Fruit fly (Drosophila melanogaster) whole organism, embryonic: ENCODE measurements around the gene CheB98a.

Source experiments
- Atf3 ChIP-seq: fragments of 200-800 bp; sonication (Bioruptor generic); optimal IDR thresholded peaks from 3 replicates; lab custom pipeline; 2016; ENCODE audit warnings: missing biosample characterization, missing genetic modification characterization
- CG13296 ChIP-seq: fragments of 200-800 bp; sonication (Bioruptor generic); optimal IDR thresholded peaks from 3 replicates; lab custom pipeline; 2018; ENCODE audit warnings: missing biosample characterization, mild to moderate bottlenecking, missing genetic modification characterization
- CG15011 ChIP-seq: fragments of 200-800 bp; sonication (Bioruptor generic); optimal IDR thresholded peaks from 3 replicates; lab custom pipeline; 2018; ENCODE audit warnings: missing biosample characterization, mild to moderate bottlenecking, missing genetic modification characterization
- CG15696 ChIP-seq: fragments of 200-800 bp; sonication (Bioruptor generic); optimal IDR thresholded peaks from 2 replicates; lab custom pipeline; 2019; ENCODE audit warnings: missing biosample characterization, mild to moderate bottlenecking, missing genetic modification characterization, moderate library complexity
- CG17328 ChIP-seq: fragments of 200-800 bp; sonication (Bioruptor generic); IDR thresholded peaks from 2 replicates; pipeline ENCODE4 v1.3.6; 2022; ENCODE audit warnings: missing biosample characterization, missing genetic modification characterization
- CG31441 ChIP-seq: fragments of 200-800 bp; sonication (Bioruptor generic); IDR thresholded peaks from 2 replicates; pipeline ENCODE4 v1.3.6; 2022; ENCODE audit warnings: missing biosample characterization, missing genetic modification characterization
- CG34422 ChIP-seq: fragments of 200-800 bp; sonication (Bioruptor generic); IDR thresholded peaks from 3 replicates; pipeline ENCODE4 v1.3.6; 2022; ENCODE audit warnings: missing biosample characterization, missing genetic modification characterization
- CG4282 ChIP-seq: fragments of 200-800 bp; sonication (Bioruptor generic); optimal IDR thresholded peaks from 2 replicates; lab custom pipeline; 2016; ENCODE audit warnings: missing biosample characterization, missing genetic modification characterization
- CG4707 ChIP-seq: fragments of 200-800 bp; sonication (Bioruptor generic); optimal IDR thresholded peaks from 2 replicates; lab custom pipeline; 2018; ENCODE audit warnings: missing biosample characterization, mild to moderate bottlenecking, missing genetic modification characterization, moderate library complexity
- CG6654 ChIP-seq: fragments of 200-800 bp; sonication (Bioruptor generic); optimal IDR thresholded peaks from 2 replicates; lab custom pipeline; 2017; ENCODE audit warnings: missing biosample characterization, mild to moderate bottlenecking, missing genetic modification characterization
- CG7357 ChIP-seq: fragments of 200-800 bp; sonication (Bioruptor generic); IDR thresholded peaks from 3 replicates; pipeline ENCODE4 v1.3.6; 2022; ENCODE audit warnings: missing biosample characterization, missing genetic modification characterization
- CG7839 ChIP-seq: fragments of 200-800 bp; sonication (Bioruptor generic); optimal IDR thresholded peaks from 3 replicates; lab custom pipeline; 2018; ENCODE audit warnings: missing biosample characterization, mild to moderate bottlenecking, missing genetic modification characterization, moderate library complexity
- CG9437 ChIP-seq: fragments of 200-800 bp; sonication (Bioruptor generic); optimal IDR thresholded peaks from 2 replicates; lab custom pipeline; 2018; ENCODE audit warnings: missing biosample characterization, mild to moderate bottlenecking, missing genetic modification characterization
- Dad ChIP-seq: fragments of 200-800 bp; sonication (Bioruptor generic); optimal IDR thresholded peaks from 3 replicates; lab custom pipeline; 2016; ENCODE audit warnings: missing biosample characterization, missing genetic modification characterization
- Dll ChIP-seq: fragments of 200-800 bp; sonication (Bioruptor generic); IDR thresholded peaks from 4 replicates; pipeline ENCODE4 v1.3.6; 2022; ENCODE audit warnings: missing biosample characterization, missing genetic modification characterization; ENCODE audit not compliant: partially characterized antibody
- E2f2 ChIP-seq: fragments of 200-800 bp; sonication (Bioruptor generic); IDR thresholded peaks from 2 replicates; pipeline ENCODE4 v1.3.6; 2022; ENCODE audit warnings: missing biosample characterization, missing genetic modification characterization
- HLH3B ChIP-seq: fragments of 200-800 bp; sonication (Bioruptor generic); IDR thresholded peaks from 2 replicates; pipeline ENCODE4 v1.3.6; 2022; ENCODE audit warnings: missing biosample characterization, missing genetic modification characterization
- Hmr ChIP-seq: fragments of 200-800 bp; sonication (Bioruptor generic); optimal IDR thresholded peaks from 3 replicates; lab custom pipeline; 2017; ENCODE audit warnings: mild to moderate bottlenecking, missing biosample characterization, missing genetic modification reagents, missing genetic modification characterization
- Hr51 ChIP-seq, 2 experiments: fragments of 200-800 bp; sonication (Bioruptor generic); optimal IDR thresholded peaks; 2 replicates in 1 of 2; 3 replicates in 1 of 2; lab custom pipeline; 2016 to 2018; ENCODE audit warnings: missing biosample characterization in 2 of 2, missing genetic modification characterization in 2 of 2, mild to moderate bottlenecking in 1 of 2, moderate library complexity in 1 of 2
- Rx ChIP-seq: fragments of 200-800 bp; sonication (Bioruptor generic); IDR thresholded peaks from 2 replicates; pipeline ENCODE4 v1.3.6; 2022; ENCODE audit warnings: missing biosample characterization, missing genetic modification characterization
- Six4 ChIP-seq: fragments of 200-800 bp; sonication (Bioruptor generic); optimal IDR thresholded peaks from 2 replicates; lab custom pipeline; 2016; ENCODE audit warnings: missing biosample characterization, missing genetic modification characterization
- Sry-β ChIP-seq: fragments of 200-800 bp; sonication (Bioruptor generic); optimal IDR thresholded peaks from 2 replicates; lab custom pipeline; 2018; ENCODE audit warnings: missing biosample characterization, mild to moderate bottlenecking, missing genetic modification characterization, moderate library complexity
- Xbp1 ChIP-seq: fragments of 200-800 bp; sonication (Bioruptor generic); optimal IDR thresholded peaks from 3 replicates; lab custom pipeline; 2016; ENCODE audit warnings: missing biosample characterization, mild to moderate bottlenecking, missing genetic modification characterization
- YL-1 ChIP-seq: fragments of 200-800 bp; sonication (Bioruptor generic); optimal IDR thresholded peaks from 3 replicates; lab custom pipeline; 2017; ENCODE audit warnings: missing biosample characterization, mild to moderate bottlenecking, missing genetic modification characterization
- ato ChIP-seq: fragments of 200-800 bp; sonication (Bioruptor generic); IDR thresholded peaks from 2 replicates; pipeline ENCODE4 v1.3.6; 2022; ENCODE audit warnings: missing biosample characterization, missing genetic modification characterization; ENCODE audit not compliant: partially characterized antibody
- br ChIP-seq: fragments of >200 bp; optimal IDR thresholded peaks from 2 replicates; lab custom pipeline; 2017
- cato ChIP-seq: fragments of 200-800 bp; sonication (Bioruptor generic); optimal IDR thresholded peaks from 2 replicates; lab custom pipeline; 2016; ENCODE audit warnings: missing biosample characterization, missing genetic modification characterization, borderline replicate concordance
- chinmo ChIP-seq: fragments of 200-800 bp; sonication (Bioruptor generic); IDR thresholded peaks from 4 replicates; pipeline ENCODE4 v1.3.6; 2022; ENCODE audit warnings: missing biosample characterization, missing genetic modification characterization; ENCODE audit not compliant: partially characterized antibody
- crol ChIP-seq: fragments of 200-800 bp; sonication (Bioruptor generic); IDR thresholded peaks from 2 replicates; pipeline ENCODE4 v1.3.6; 2022; ENCODE audit warnings: missing biosample characterization, missing genetic modification characterization
- danr ChIP-seq: fragments of 200-800 bp; sonication (Bioruptor generic); IDR thresholded peaks from 2 replicates; pipeline ENCODE4 v1.3.6; 2022; ENCODE audit warnings: missing biosample characterization, missing genetic modification characterization
- dati ChIP-seq: fragments of 200-800 bp; sonication (Bioruptor generic); IDR thresholded peaks from 2 replicates; pipeline ENCODE4 v1.3.6; 2022; ENCODE audit warnings: missing biosample characterization, missing genetic modification characterization
- fu2 ChIP-seq: fragments of 200-800 bp; sonication (Bioruptor generic); optimal IDR thresholded peaks from 2 replicates; lab custom pipeline; 2016; ENCODE audit warnings: missing biosample characterization, missing genetic modification characterization
- gem ChIP-seq: fragments of 200-800 bp; sonication (Bioruptor generic); optimal IDR thresholded peaks from 2 replicates; lab custom pipeline; 2019; ENCODE audit warnings: missing biosample characterization, mild to moderate bottlenecking, missing genetic modification characterization, moderate library complexity
- gfzf ChIP-seq: fragments of 200-800 bp; sonication (Bioruptor generic); optimal IDR thresholded peaks from 2 replicates; lab custom pipeline; 2016; ENCODE audit warnings: missing biosample characterization, mild to moderate bottlenecking, missing genetic modification characterization, moderate library complexity
- hbn ChIP-seq: fragments of 200-800 bp; sonication (Bioruptor generic); IDR thresholded peaks from 2 replicates; pipeline ENCODE4 v1.3.6; 2022; ENCODE audit warnings: missing biosample characterization, missing genetic modification characterization; ENCODE audit not compliant: partially characterized antibody
- lab ChIP-seq: fragments of 200-800 bp; sonication (Bioruptor generic); optimal IDR thresholded peaks from 3 replicates; lab custom pipeline; 2017; ENCODE audit warnings: missing biosample characterization, missing genetic modification characterization, mild to moderate bottlenecking, moderate library complexity, missing genetic modification reagents
- mam ChIP-seq: fragments of 200-800 bp; sonication (Bioruptor generic); optimal IDR thresholded peaks from 3 replicates; lab custom pipeline; 2016; ENCODE audit warnings: missing biosample characterization, missing genetic modification characterization
- nerfin-1 ChIP-seq: fragments of 200-800 bp; sonication (Bioruptor generic); optimal IDR thresholded peaks from 3 replicates; lab custom pipeline; 2019; ENCODE audit warnings: missing biosample characterization, mild to moderate bottlenecking, missing genetic modification characterization, moderate library complexity
- phol ChIP-seq: fragments of 200-800 bp; sonication (Bioruptor generic); optimal IDR thresholded peaks from 3 replicates; lab custom pipeline; 2018; ENCODE audit warnings: missing biosample characterization, mild to moderate bottlenecking, missing genetic modification characterization, moderate library complexity
- schlank ChIP-seq: fragments of 200-800 bp; sonication (Bioruptor generic); optimal IDR thresholded peaks from 2 replicates; lab custom pipeline; 2018; ENCODE audit warnings: missing biosample characterization, mild to moderate bottlenecking, missing genetic modification characterization
- sna ChIP-seq: fragments of 200-800 bp; sonication (Bioruptor generic); IDR thresholded peaks from 2 replicates; pipeline ENCODE4 v1.3.6; 2022; ENCODE audit warnings: missing biosample characterization, missing genetic modification characterization; ENCODE audit not compliant: partially characterized antibody
- sob ChIP-seq: fragments of 200-800 bp; sonication (Bioruptor generic); IDR thresholded peaks from 2 replicates; pipeline ENCODE4 v1.3.6; 2022; ENCODE audit warnings: missing biosample characterization, missing genetic modification characterization
- sug ChIP-seq: fragments of 200-800 bp; optimal IDR thresholded peaks from 2 replicates; lab custom pipeline; 2019; ENCODE audit warnings: missing biosample characterization, mild to moderate bottlenecking, missing genetic modification characterization, moderate library complexity
- tin ChIP-seq: fragments of 200-800 bp; sonication (Bioruptor generic); optimal IDR thresholded peaks from 3 replicates; lab custom pipeline; 2016; ENCODE audit warnings: missing biosample characterization, missing genetic modification characterization
- tna ChIP-seq: fragments of 200-800 bp; sonication (Bioruptor generic); IDR thresholded peaks from 2 replicates; pipeline ENCODE4 v1.3.6; 2022; ENCODE audit warnings: missing biosample characterization, missing genetic modification characterization; ENCODE audit not compliant: partially characterized antibody
- twi ChIP-seq: fragments of 200-800 bp; optimal IDR thresholded peaks from 2 replicates; lab custom pipeline; 2019; ENCODE audit warnings: missing biosample characterization, mild to moderate bottlenecking, missing genetic modification characterization, moderate library complexity
- vnd ChIP-seq: fragments of 200-800 bp; sonication (Bioruptor generic); IDR thresholded peaks from 3 replicates; pipeline ENCODE4 v1.3.6; 2022; ENCODE audit warnings: missing biosample characterization, missing genetic modification characterization; ENCODE audit not compliant: partially characterized antibody
- yki ChIP-seq: fragments of >200 bp; optimal IDR thresholded peaks from 3 replicates; lab custom pipeline; 2018

The CheB98a gene

DNA sequence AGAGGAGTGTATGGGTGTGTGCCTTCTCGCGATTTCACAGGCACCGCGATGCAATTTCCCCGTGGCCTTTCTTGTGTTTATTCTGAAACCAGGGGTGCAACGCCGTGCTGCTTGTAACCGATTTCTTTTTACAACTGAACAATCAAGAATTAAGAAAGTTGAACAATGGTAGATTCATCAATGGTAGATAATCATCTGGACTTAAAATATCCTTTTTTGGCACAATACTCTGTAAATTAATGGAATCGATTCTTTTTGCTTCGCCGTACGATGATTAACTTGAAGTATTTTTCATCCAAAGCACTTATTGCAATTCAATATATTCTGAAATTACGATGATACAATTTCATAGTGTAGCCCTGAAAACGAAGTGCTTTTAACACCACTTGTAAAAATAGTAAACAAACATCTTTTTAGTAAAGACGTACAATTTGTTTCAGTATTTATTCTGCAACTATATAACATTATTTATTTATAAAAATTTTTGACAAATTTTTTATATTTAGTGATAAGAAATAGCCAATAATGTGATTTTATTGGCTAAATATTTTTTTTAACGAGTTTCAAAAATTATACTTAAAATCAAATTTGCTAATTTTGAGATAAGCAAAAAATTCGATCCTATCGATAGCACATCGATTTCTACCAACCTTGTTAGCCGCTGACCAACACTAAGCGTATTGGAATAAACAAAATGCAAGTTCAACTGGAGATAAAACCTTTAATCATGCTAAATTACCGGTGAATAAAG, 13.2 kb downstream of the CheB98a start, which contains the start of the genes CG1523 and CG1647 (continued):
- TF ChIP-seq ato (GFP tag; lab: Robert Waterston, UW): no peak
- peak; percentile 48 for TF ChIP-seq mam (GFP tag; lab: Kevin White, UChicago)
- no peak for TF ChIP-seq tna (GFP tag; lab: Robert Waterston, UW)
- TF ChIP-seq cato (GFP tag; lab: Kevin White, UChicago): peak; percentile 40
- peak; percentile 68 for TF ChIP-seq Xbp1 (GFP tag; lab: Kevin White, UChicago)
- TF ChIP-seq sob: peak; percentile 60; the same call in 1 of the 2 replicates
- TF ChIP-seq Dll (GFP tag; lab: Robert Waterston, UW): peak; percentile 72
- peak; percentile 42 for TF ChIP-seq CG4707
- TF ChIP-seq Sry-β (GFP tag; lab: Kevin White, UChicago): peak; percentile 37
- TF ChIP-seq CG15011 (GFP tag; lab: Kevin White, UChicago): no peak
- peak; percentile 60; the same call in 1 of the 2 replicates for TF ChIP-seq CG17328
- TF ChIP-seq sug (tag; lab: Kevin White, UChicago): peak; percentile 64
- no peak for TF ChIP-seq hbn (GFP tag; lab: Robert Waterston, UW)
- no peak for TF ChIP-seq twi (tag; lab: Kevin White, UChicago)
- 0 out of 2 replicates have a peak, but pooled peaks have one; percentile 30 for TF ChIP-seq HLH3B (GFP tag; lab: Robert Waterston, UW)
- TF ChIP-seq schlank (tag; lab: Kevin White, UChicago): no peak
- TF ChIP-seq phol: peak; percentile 75
- TF ChIP-seq Dad (GFP tag; lab: Kevin White, UChicago): peak; percentile 24
- peak; percentile 8 for TF ChIP-seq gfzf
- peak; percentile 52 for TF ChIP-seq Six4 (GFP tag; lab: Kevin White, UChicago)
- no peak for TF ChIP-seq lab (GFP tag; lab: Kevin White, UChicago)
- TF ChIP-seq gem (tag; lab: Kevin White, UChicago): peak; percentile 82
- TF ChIP-seq vnd (GFP tag; lab: Robert Waterston, UW): no peak
- TF ChIP-seq tin (GFP tag; lab: Kevin White, UChicago): peak; percentile 41
- peak; percentile 71 for TF ChIP-seq CG9437 (GFP tag; lab: Kevin White, UChicago)
- no peak for TF ChIP-seq CG31441 (GFP tag; lab: Robert Waterston, UW)
- peak; percentile 26; the same call in 1 of the 2 replicates for TF ChIP-seq danr (GFP tag; lab: Robert Waterston, UW)
- TF ChIP-seq CG34422 (GFP tag; lab: Robert Waterston, UW): peak; percentile 54
- TF ChIP-seq E2f2 (GFP tag; lab: Robert Waterston, UW): 0 out of 2 replicates have a peak, but pooled peaks have one; percentile 15
- no peak for TF ChIP-seq Hmr (GFP tag; lab: Kevin White, UChicago)
- TF ChIP-seq chinmo: no peak
- no peak for TF ChIP-seq crol
- peak; percentile 73 for TF ChIP-seq nerfin-1
- TF ChIP-seq YL-1 (GFP tag; lab: Kevin White, UChicago): peak; percentile 2
- peak; percentile 70 for TF ChIP-seq fu2
- no peak for TF ChIP-seq CG7839 (tag; lab: Kevin White, UChicago)
- no peak for TF ChIP-seq CG4282 (GFP tag; lab: Kevin White, UChicago)
- TF ChIP-seq br (lab: Kevin White, UChicago): no peak
- TF ChIP-seq Hr51 (GFP tag; optimal IDR thresholded peaks at IDR 0.05; lab: Kevin White, UChicago): peak in 1 of 2 experiments; percentile 51
- peak; percentile 85 for TF ChIP-seq CG15696 (tag; lab: Kevin White, UChicago)
- peak; percentile 52; the same call in 1 of the 2 replicates for TF ChIP-seq sna (GFP tag; lab: Robert Waterston, UW)
- no peak for TF ChIP-seq CG13296 (GFP tag; lab: Kevin White, UChicago)
- TF ChIP-seq CG7357 (GFP tag; lab: Robert Waterston, UW): peak; percentile 47; the same call in 2 of the 3 replicates
- peak; percentile 15 for TF ChIP-seq Atf3 (GFP tag; lab: Kevin White, UChicago)
- no peak for TF ChIP-seq yki (lab: Kevin White, UChicago)
- TF ChIP-seq Rx: 0 out of 2 replicates have a peak, but pooled peaks have one; percentile 28
- no peak for TF ChIP-seq dati (GFP tag; lab: Robert Waterston, UW)
- peak; percentile 3 for TF ChIP-seq CG6654
